Worm (Caenorhabditis elegans): Measurements from ENCODE around the gene W10G6.6.

W10G6.6 gene

ce11 chrX:16275255-16275813 is 24.8 kb upstream of the W10G6.6 start, which contains the start of gene sdc-1:
Gene sdc-1 (plus strand): TSS chrX:16275763.
- TF ChIP-seq ztf-23 (GFP tag; IDR thresholded peaks at IDR 0.05) (0 out of 2 replicates have a peak, but pooled peaks have one; percentile 28), ref-1 (GFP tag; conservative IDR thresholded peaks at IDR 0.05) (no peak), klf-2 (GFP tag; conservative IDR thresholded peaks at IDR 0.05) (no peak)

ce11 chrX:16271147-16271546 is 20.6 kb upstream of the W10G6.6 start:
- peak; percentile 70 for TF ChIP-seq tab-1 (GFP tag; IDR thresholded peaks at IDR 0.05)
- 0 out of 2 replicates have a peak, but pooled peaks have one; percentile 39 for TF ChIP-seq flt-1 (GFP tag; IDR thresholded peaks at IDR 0.05)
- no peak for TF ChIP-seq ref-1 (GFP tag; conservative IDR thresholded peaks at IDR 0.05)
- TF ChIP-seq med-1 (GFP tag; optimal IDR thresholded peaks at IDR 0.05; ENCODE audit: insufficient read depth), result peak; percentile 29
- peak; percentile 67 for TF ChIP-seq ztf-23 (GFP tag; IDR thresholded peaks at IDR 0.05)
- TF ChIP-seq ztf-29 (GFP tag; IDR thresholded peaks at IDR 0.05), result peak; percentile 23; the same call in 1 of the 2 replicates
- no peak for TF ChIP-seq klf-2 (GFP tag; conservative IDR thresholded peaks at IDR 0.05)

ce11 chrX:16269969-16270368 is 19.4 kb upstream of the W10G6.6 start, which contains the start of gene ifa-3:
Gene ifa-3 (minus strand): TSS chrX:16270069.
- no peak for TF ChIP-seq ref-1 (GFP tag; conservative IDR thresholded peaks at IDR 0.05)
- no peak for TF ChIP-seq flt-1 (GFP tag; IDR thresholded peaks at IDR 0.05)
- TF ChIP-seq T22C8.4 (GFP tag; IDR thresholded peaks at IDR 0.05), result no peak

ce11 chrX:16265636-16266384 is 15.2 kb upstream of the W10G6.6 start, which contains the start of gene mua-6:
Gene mua-6 (minus strand): TSS chrX:16265686.
- TF ChIP-seq ref-1 (GFP tag; conservative IDR thresholded peaks at IDR 0.05) (no peak), flt-1 (GFP tag; IDR thresholded peaks at IDR 0.05) (0 out of 2 replicates have a peak, but pooled peaks have one; percentile 21)

- no peak for TF ChIP-seq cog-1 (tag; optimal IDR thresholded peaks at IDR 0.05)
- TF ChIP-seq flt-1 (GFP tag; IDR thresholded peaks at IDR 0.05), result no peak
- TF ChIP-seq ztf-23 (GFP tag; IDR thresholded peaks at IDR 0.05), result no peak
- no peak for TF ChIP-seq ref-1 (GFP tag; conservative IDR thresholded peaks at IDR 0.05)
- TF ChIP-seq med-1 (GFP tag; optimal IDR thresholded peaks at IDR 0.05; ENCODE audit: insufficient read depth), result no peak
- no peak for TF ChIP-seq ztf-29 (GFP tag; IDR thresholded peaks at IDR 0.05)
- TF ChIP-seq tab-1 (GFP tag; IDR thresholded peaks at IDR 0.05), result no peak
- no peak for TF ChIP-seq T22C8.4 (GFP tag; IDR thresholded peaks at IDR 0.05)
- no peak for TF ChIP-seq klf-2 (GFP tag; conservative IDR thresholded peaks at IDR 0.05)
Observed at ce11 chrX:16263287-16263686, 12.7 kb upstream of the W10G6.6 start.

ce11 chrX:16261993-16262392 is 11.4 kb upstream of the W10G6.6 start, which contains the start of gene sgk-1:
Gene sgk-1 (minus strand): TSS chrX:16262122.
- TF ChIP-seq flt-1 (GFP tag; IDR thresholded peaks at IDR 0.05) (no peak), T22C8.4 (GFP tag; IDR thresholded peaks at IDR 0.05) (no peak), klf-2 (GFP tag; conservative IDR thresholded peaks at IDR 0.05) (no peak), ztf-23 (GFP tag; IDR thresholded peaks at IDR 0.05) (no peak), ztf-29 (GFP tag; IDR thresholded peaks at IDR 0.05) (no peak), ref-1 (GFP tag; conservative IDR thresholded peaks at IDR 0.05) (no peak), cog-1 (tag; optimal IDR thresholded peaks at IDR 0.05) (no peak), tab-1 (GFP tag; IDR thresholded peaks at IDR 0.05) (no peak), med-1 (GFP tag; optimal IDR thresholded peaks at IDR 0.05; ENCODE audit: insufficient read depth) (no peak)

- TF ChIP-seq ztf-23 (GFP tag; IDR thresholded peaks at IDR 0.05) (no peak), klf-2 (GFP tag; conservative IDR thresholded peaks at IDR 0.05) (no peak), med-1 (GFP tag; optimal IDR thresholded peaks at IDR 0.05; ENCODE audit: insufficient read depth) (no peak), ztf-29 (GFP tag; IDR thresholded peaks at IDR 0.05) (no peak), T22C8.4 (GFP tag; IDR thresholded peaks at IDR 0.05) (no peak), flt-1 (GFP tag; IDR thresholded peaks at IDR 0.05) (no peak), ref-1 (GFP tag; conservative IDR thresholded peaks at IDR 0.05) (no peak), cog-1 (tag; optimal IDR thresholded peaks at IDR 0.05) (no peak), tab-1 (GFP tag; IDR thresholded peaks at IDR 0.05) (no peak)
Observed at ce11 chrX:16260077-16260476, 9.5 kb upstream of the W10G6.6 start.

ce11 chrX:16258503-16258902 is 7.9 kb upstream of the W10G6.6 start:
- TF ChIP-seq med-1 (GFP tag; optimal IDR thresholded peaks at IDR 0.05; ENCODE audit: insufficient read depth), result no peak
- TF ChIP-seq klf-2 (GFP tag; conservative IDR thresholded peaks at IDR 0.05), result no peak
- no peak for TF ChIP-seq flt-1 (GFP tag; IDR thresholded peaks at IDR 0.05)
- no peak for TF ChIP-seq ztf-29 (GFP tag; IDR thresholded peaks at IDR 0.05)
- no peak for TF ChIP-seq tab-1 (GFP tag; IDR thresholded peaks at IDR 0.05)
- no peak for TF ChIP-seq T22C8.4 (GFP tag; IDR thresholded peaks at IDR 0.05)

ce11 chrX:16244764-16245244 is 5.8 kb downstream of the W10G6.6 start, which contains the start of gene W10G6.1:
Gene W10G6.1 (plus strand): TSS chrX:16245194.
- TF ChIP-seq ref-1 (GFP tag; conservative IDR thresholded peaks at IDR 0.05) (no peak), ztf-23 (GFP tag; IDR thresholded peaks at IDR 0.05) (no peak), cog-1 (tag; optimal IDR thresholded peaks at IDR 0.05) (no peak), med-1 (GFP tag; optimal IDR thresholded peaks at IDR 0.05; ENCODE audit: insufficient read depth) (no peak), tab-1 (GFP tag; IDR thresholded peaks at IDR 0.05) (no peak), ztf-29 (GFP tag; IDR thresholded peaks at IDR 0.05) (no peak)

ce11 chrX:16243129-16243528 is 7.5 kb downstream of the W10G6.6 start:
- 0 out of 2 replicates have a peak, but pooled peaks have one; percentile 25 for TF ChIP-seq tab-1 (GFP tag; IDR thresholded peaks at IDR 0.05)
- TF ChIP-seq klf-2 (GFP tag; conservative IDR thresholded peaks at IDR 0.05), result no peak
- TF ChIP-seq T22C8.4 (GFP tag; IDR thresholded peaks at IDR 0.05), result no peak
